Worm (Caenorhabditis elegans): Measurements from ENCODE around the gene T10B5.8.
A peak's percentile ranks its signal among the peaks of the same experiment; 100 is the strongest.

T10B5.8 gene

DNA sequence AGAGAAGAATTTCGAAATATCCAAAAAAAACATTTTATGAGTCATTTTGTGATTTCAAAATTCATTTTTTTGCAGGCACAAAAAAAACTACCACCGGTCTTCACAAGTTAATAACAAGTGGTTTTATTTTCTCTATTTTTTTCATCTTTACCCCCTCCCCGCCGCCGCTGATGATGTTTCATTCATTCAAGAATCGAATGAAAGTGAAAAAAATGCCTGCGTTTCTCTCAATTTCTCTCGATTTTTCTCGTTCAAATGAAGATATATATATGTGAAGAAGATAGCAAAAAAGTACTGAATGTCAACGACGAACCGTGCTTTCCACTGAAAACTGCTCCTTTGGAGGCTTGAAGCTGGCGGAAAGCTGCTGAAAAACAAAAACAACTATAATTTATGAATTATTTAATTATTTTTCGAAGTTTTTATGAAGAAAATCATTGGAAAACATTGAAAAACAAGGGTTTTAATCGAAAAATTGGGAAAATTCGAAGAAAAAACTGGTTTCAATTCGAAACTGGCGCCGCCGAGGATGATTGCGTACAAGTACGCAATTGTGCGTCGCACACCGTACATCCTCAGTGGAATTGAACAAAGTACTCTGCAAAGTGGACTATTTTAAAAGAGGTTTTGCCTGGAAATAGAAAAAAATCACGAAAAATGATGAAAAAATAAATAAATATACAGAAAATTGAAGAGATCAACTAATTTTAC lies 50.9 kb downstream of the T10B5.8 start, which contains the start of gene zig-11:
zig-11 (minus strand) TSS at position 373 of the 711 bp plus-strand sequence.
- no peak for TF ChIP-seq Y53G8AR.9 (GFP tag; conservative IDR thresholded peaks at IDR 0.05)
- TF ChIP-seq cebp-1 (GFP tag; IDR thresholded peaks at IDR 0.05) = no peak
- TF ChIP-seq cebp-1 (tag; optimal IDR thresholded peaks at IDR 0.05) = peak; percentile 53
- no peak for TF ChIP-seq snpc-3.4 (tag; optimal IDR thresholded peaks at IDR 0.05)
- TF ChIP-seq lin-54 (GFP tag; optimal IDR thresholded peaks at IDR 0.05) = peak; percentile 61
- peak; percentile 16 for TF ChIP-seq lsl-1 (GFP tag; optimal IDR thresholded peaks at IDR 0.05)
- peak; percentile 69 for TF ChIP-seq efl-1 (GFP tag; optimal IDR thresholded peaks at IDR 0.05)
- no peak for TF ChIP-seq sdz-38 (tag; optimal IDR thresholded peaks at IDR 0.05)
- TF ChIP-seq lin-35 (GFP tag; optimal IDR thresholded peaks at IDR 0.05) = peak in 1 of 3 experiments; percentile 32
- peak; percentile 13 for TF ChIP-seq F23B12.7 (tag; optimal IDR thresholded peaks at IDR 0.05; ENCODE audit: insufficient read depth)

Measured in whole organism, young adult.